Fruit fly (Drosophila melanogaster) whole organism, adult: Measurements from ENCODE around the gene CG6071.

ENCODE experiments used
- CG11617 ChIP-seq: fragments of 200-800 bp; sonication (Bioruptor generic); optimal IDR thresholded peaks from 2 replicates; lab custom pipeline; 2017; ENCODE audit warnings: mild to moderate bottlenecking, missing biosample characterization, missing genetic modification reagents, missing genetic modification characterization
- CG12768 ChIP-seq: fragments of 200-800 bp; sonication (Bioruptor generic); optimal IDR thresholded peaks from 2 replicates; lab custom pipeline; 2017; ENCODE audit warnings: missing biosample characterization, missing genetic modification characterization, mild to moderate bottlenecking, moderate library complexity, missing genetic modification reagents
- CG14711 ChIP-seq: fragments of 200-800 bp; sonication (Bioruptor generic); optimal IDR thresholded peaks from 2 replicates; lab custom pipeline; 2018; ENCODE audit warnings: missing biosample characterization, mild to moderate bottlenecking, missing genetic modification characterization, moderate library complexity
- CG1620 ChIP-seq: fragments of 200-800 bp; sonication (Bioruptor generic); optimal IDR thresholded peaks from 2 replicates; lab custom pipeline; 2016; ENCODE audit warnings: missing biosample characterization, missing genetic modification characterization
- CG33017 ChIP-seq: fragments of 200-800 bp; sonication (Bioruptor generic); optimal IDR thresholded peaks from 2 replicates; lab custom pipeline; 2018; ENCODE audit warnings: missing biosample characterization, mild to moderate bottlenecking, missing genetic modification characterization, moderate library complexity
- CG5204 ChIP-seq: fragments of 200-800 bp; sonication (Bioruptor generic); optimal IDR thresholded peaks from 2 replicates; lab custom pipeline; 2016; ENCODE audit warnings: missing biosample characterization, missing genetic modification characterization
- CG7045 ChIP-seq: fragments of 200-800 bp; sonication (Bioruptor generic); optimal IDR thresholded peaks from 2 replicates; lab custom pipeline; 2017; ENCODE audit warnings: missing biosample characterization, mild to moderate bottlenecking, missing genetic modification characterization
- CG7101 ChIP-seq: fragments of 200-800 bp; sonication (Bioruptor generic); optimal IDR thresholded peaks from 2 replicates; lab custom pipeline; 2018; ENCODE audit warnings: missing biosample characterization, mild to moderate bottlenecking, missing genetic modification characterization, moderate library complexity
- Clk ChIP-seq: fragments of 200-800 bp; sonication (Bioruptor generic); optimal IDR thresholded peaks from 2 replicates; lab custom pipeline; 2017; ENCODE audit warnings: missing biosample characterization, missing genetic modification characterization
- Crg-1 ChIP-seq: fragments of 200-800 bp; sonication (Bioruptor generic); optimal IDR thresholded peaks from 2 replicates; lab custom pipeline; 2016; ENCODE audit warnings: missing biosample characterization, missing genetic modification characterization
- Hr96 ChIP-seq: fragments of 200-800 bp; sonication (Bioruptor generic); optimal IDR thresholded peaks from 2 replicates; lab custom pipeline; 2016; ENCODE audit warnings: missing biosample characterization, missing genetic modification characterization
- Mnt ChIP-seq: fragments of 200-800 bp; sonication (Bioruptor generic); optimal IDR thresholded peaks from 2 replicates; lab custom pipeline; 2016; ENCODE audit warnings: missing biosample characterization, mild to moderate bottlenecking, missing genetic modification characterization
- bab1 ChIP-seq: fragments of 200-800 bp; sonication (Bioruptor generic); optimal IDR thresholded peaks from 3 replicates; lab custom pipeline; 2019; ENCODE audit warnings: missing biosample characterization, mild to moderate bottlenecking, missing genetic modification characterization, moderate library complexity
- cic ChIP-seq: fragments of 200-800 bp; sonication (Bioruptor generic); optimal IDR thresholded peaks from 2 replicates; lab custom pipeline; 2017; ENCODE audit warnings: missing biosample characterization, mild to moderate bottlenecking, missing genetic modification characterization, moderate library complexity
- cnc ChIP-seq, 2 experiments: fragments of >200 bp; optimal IDR thresholded peaks; 2 replicates each; lab custom pipeline; 2017
- kay ChIP-seq: fragments of 200-800 bp; sonication (Bioruptor generic); peaks from one replicate; lab custom pipeline; 2016; ENCODE audit warnings: missing biosample characterization, missing genetic modification characterization, borderline replicate concordance
- ovo ChIP-seq: fragments of 200-800 bp; sonication (Bioruptor generic); optimal IDR thresholded peaks from 2 replicates; lab custom pipeline; 2016; ENCODE audit warnings: missing biosample characterization, missing genetic modification characterization
- pad ChIP-seq: fragments of 200-800 bp; sonication (Bioruptor generic); optimal IDR thresholded peaks from 3 replicates; lab custom pipeline; 2017; ENCODE audit warnings: missing biosample characterization, missing genetic modification characterization, mild to moderate bottlenecking, moderate library complexity, missing genetic modification reagents
- tj ChIP-seq: fragments of 200-800 bp; sonication (Bioruptor generic); optimal IDR thresholded peaks from 3 replicates; lab custom pipeline; 2017; ENCODE audit warnings: missing biosample characterization, mild to moderate bottlenecking, missing genetic modification characterization, moderate library complexity
- toe ChIP-seq: fragments of 200-800 bp; sonication (Bioruptor generic); optimal IDR thresholded peaks from 2 replicates; lab custom pipeline; 2016; ENCODE audit warnings: missing biosample characterization, missing genetic modification characterization

CG6071 gene

dm6 chr3L:11645933-11646332 lies at the start of gene CG6071:
Gene CG6071 (minus strand): TSS chr3L:11646033.
- TF ChIP-seq cic (GFP tag; lab: Kevin White, UChicago): no peak
- TF ChIP-seq cnc (optimal IDR thresholded peaks at IDR 0.05; lab: Kevin White, UChicago): no peak
- no peak for TF ChIP-seq Crg-1 (GFP tag; lab: Kevin White, UChicago)
- TF ChIP-seq CG11617 (GFP tag; lab: Kevin White, UChicago): no peak
- TF ChIP-seq Clk (GFP tag; lab: Kevin White, UChicago): no peak
- TF ChIP-seq CG12768 (GFP tag; lab: Kevin White, UChicago): no peak
- TF ChIP-seq CG14711 (tag; lab: Kevin White, UChicago): no peak
- no peak for TF ChIP-seq CG7101
- no peak for TF ChIP-seq pad (GFP tag; lab: Kevin White, UChicago)
- TF ChIP-seq kay (GFP tag; lab: Kevin White, UChicago): no peak
- TF ChIP-seq CG33017 (tag; lab: Kevin White, UChicago): no peak
- no peak for TF ChIP-seq CG1620 (GFP tag; lab: Kevin White, UChicago)
- no peak for TF ChIP-seq bab1 (GFP tag; lab: Kevin White, UChicago)

- TF ChIP-seq CG5204: no peak
- TF ChIP-seq pad (GFP tag; lab: Kevin White, UChicago): no peak
- TF ChIP-seq CG7101: no peak
These were observed 49.2 kb upstream of the CG6071 start for dm6 chr3L:11695063-11695462.

DNA sequence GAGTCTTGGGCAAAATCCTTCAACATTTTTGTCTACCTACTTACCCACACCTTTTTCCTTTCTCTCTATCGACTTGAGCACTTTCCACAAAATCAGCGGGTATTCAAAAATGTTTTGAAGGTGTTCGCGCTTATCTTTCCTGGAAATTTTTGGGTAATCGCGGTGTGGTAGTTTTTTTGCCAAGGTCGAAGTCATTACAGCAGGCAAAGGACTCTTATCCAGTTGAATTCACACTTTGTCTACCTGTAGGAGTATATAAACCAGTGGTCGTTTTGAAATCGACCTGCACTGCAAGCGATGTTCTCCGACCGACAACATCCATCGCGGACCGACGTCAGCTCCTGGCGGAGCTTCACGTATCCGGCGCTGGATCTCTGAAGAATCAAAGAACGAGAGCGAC lies 47.0 kb upstream of the CG6071 start:
- no peak for TF ChIP-seq CG1620 (GFP tag; lab: Kevin White, UChicago)
- no peak for TF ChIP-seq Mnt (GFP tag; lab: Kevin White, UChicago)
- TF ChIP-seq tj (GFP tag; lab: Kevin White, UChicago): no peak
- TF ChIP-seq bab1 (GFP tag; lab: Kevin White, UChicago): no peak
- TF ChIP-seq CG11617 (GFP tag; lab: Kevin White, UChicago): no peak
- no peak for TF ChIP-seq CG7101
- TF ChIP-seq CG33017 (tag; lab: Kevin White, UChicago): no peak
- TF ChIP-seq cnc (optimal IDR thresholded peaks at IDR 0.05; lab: Kevin White, UChicago): no peak
- TF ChIP-seq CG14711 (tag; lab: Kevin White, UChicago): no peak
- TF ChIP-seq CG5204: no peak
- TF ChIP-seq kay (GFP tag; lab: Kevin White, UChicago): no peak
- TF ChIP-seq CG7045 (GFP tag; lab: Kevin White, UChicago): no peak
- TF ChIP-seq Hr96 (GFP tag; lab: Kevin White, UChicago): no peak
- no peak for TF ChIP-seq pad (GFP tag; lab: Kevin White, UChicago)
- TF ChIP-seq toe (GFP tag; lab: Kevin White, UChicago): no peak
- no peak for TF ChIP-seq CG12768 (GFP tag; lab: Kevin White, UChicago)
- TF ChIP-seq ovo (GFP tag; lab: Kevin White, UChicago): no peak
- no peak for TF ChIP-seq Crg-1 (GFP tag; lab: Kevin White, UChicago)

dm6 chr3L:11691203-11691797 lies 45.5 kb upstream of the CG6071 start, which contains the start of the genes Pldn and CG14135:
Gene Pldn (minus strand): TSS chr3L:11691399.
Gene CG14135 (plus strand): TSS chr3L:11691571.
- TF ChIP-seq toe (GFP tag; lab: Kevin White, UChicago): no peak
- no peak for TF ChIP-seq CG7045 (GFP tag; lab: Kevin White, UChicago)
- TF ChIP-seq kay (GFP tag; lab: Kevin White, UChicago): peak; percentile 90
- TF ChIP-seq bab1 (GFP tag; lab: Kevin White, UChicago): peak; percentile 2

DNA sequence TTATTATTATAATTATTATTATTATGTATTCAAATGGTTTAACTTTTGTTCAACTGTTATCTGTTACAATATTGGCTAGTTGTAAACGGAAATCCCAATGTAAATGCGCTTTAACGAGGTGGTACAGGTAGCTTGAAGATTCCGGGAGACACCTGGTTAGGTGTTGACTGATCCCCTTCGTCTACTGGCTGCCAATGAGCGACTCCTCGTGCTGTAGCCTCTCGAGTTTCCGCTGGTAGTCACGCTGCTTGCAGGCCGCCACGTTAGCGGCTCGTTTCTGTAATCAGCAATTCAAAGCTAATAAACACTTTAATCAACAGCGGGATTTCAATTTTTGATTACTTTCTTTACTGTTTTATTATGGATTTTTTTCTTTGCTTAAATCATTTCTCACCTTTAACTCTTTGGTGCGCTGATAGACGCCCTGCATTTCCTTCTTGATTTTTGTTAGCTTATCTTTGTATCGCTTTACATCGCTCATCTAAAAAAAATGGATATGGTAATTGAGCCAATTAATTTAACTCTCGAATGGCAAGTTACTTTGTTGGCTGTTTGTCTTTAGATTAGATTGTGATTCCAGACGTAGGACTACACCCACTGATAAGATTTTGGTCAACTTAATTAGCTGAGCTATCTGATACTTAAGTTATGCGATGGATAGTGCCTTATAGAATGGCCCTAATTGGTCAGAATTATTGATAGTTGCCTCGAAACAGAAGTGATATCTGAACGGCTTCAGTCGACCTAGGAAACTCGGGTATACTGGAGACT lies 44.2 kb upstream of the CG6071 start:
- no peak for TF ChIP-seq pad (GFP tag; lab: Kevin White, UChicago)
- TF ChIP-seq CG5204: no peak
- peak; percentile 24 for TF ChIP-seq Crg-1 (GFP tag; lab: Kevin White, UChicago)
- peak; percentile 73 for TF ChIP-seq CG7101
- peak; percentile 92 for TF ChIP-seq cic (GFP tag; lab: Kevin White, UChicago)
- peak; percentile 51 for TF ChIP-seq ovo (GFP tag; lab: Kevin White, UChicago)
- TF ChIP-seq CG14711 (tag; lab: Kevin White, UChicago): no peak
- TF ChIP-seq Hr96 (GFP tag; lab: Kevin White, UChicago): no peak
- TF ChIP-seq cnc (optimal IDR thresholded peaks at IDR 0.05; lab: Kevin White, UChicago): no peak
- peak; percentile 70 for TF ChIP-seq CG11617 (GFP tag; lab: Kevin White, UChicago)
- peak; percentile 3 for TF ChIP-seq CG7045 (GFP tag; lab: Kevin White, UChicago)
- no peak for TF ChIP-seq CG1620 (GFP tag; lab: Kevin White, UChicago)
- TF ChIP-seq CG33017 (tag; lab: Kevin White, UChicago): peak; percentile 56
- no peak for TF ChIP-seq toe (GFP tag; lab: Kevin White, UChicago)
- TF ChIP-seq bab1 (GFP tag; lab: Kevin White, UChicago): no peak
- TF ChIP-seq kay (GFP tag; lab: Kevin White, UChicago): no peak
- TF ChIP-seq tj (GFP tag; lab: Kevin White, UChicago): no peak
- no peak for TF ChIP-seq Clk (GFP tag; lab: Kevin White, UChicago)
- TF ChIP-seq Mnt (GFP tag; lab: Kevin White, UChicago): peak; percentile 74
- TF ChIP-seq CG12768 (GFP tag; lab: Kevin White, UChicago): no peak
